Fruit fly (Drosophila melanogaster) whole organism, prepupa: Measurements from ENCODE around the gene TM9SF3.

Experiments
- CG6792 ChIP-seq: fragments of 200-800 bp; sonication (Bioruptor generic); optimal IDR thresholded peaks from 3 replicates; lab custom pipeline; 2016; ENCODE audit warnings: missing biosample characterization, missing genetic modification characterization
- achi ChIP-seq: fragments of 200-800 bp; sonication (Bioruptor generic); optimal IDR thresholded peaks from 3 replicates; lab custom pipeline; 2016; ENCODE audit warnings: missing biosample characterization, missing genetic modification characterization

- TF ChIP-seq CG6792 (GFP tag; lab: Kevin White, UChicago) (no peak), achi (GFP tag; lab: Kevin White, UChicago) (no peak)
These were observed 25.2 kb downstream of the TM9SF3 start for dm6 chr3L:5578595-5578994.
